Worm (Caenorhabditis elegans): ENCODE measurements around the gene fbxa-89.

DNA sequence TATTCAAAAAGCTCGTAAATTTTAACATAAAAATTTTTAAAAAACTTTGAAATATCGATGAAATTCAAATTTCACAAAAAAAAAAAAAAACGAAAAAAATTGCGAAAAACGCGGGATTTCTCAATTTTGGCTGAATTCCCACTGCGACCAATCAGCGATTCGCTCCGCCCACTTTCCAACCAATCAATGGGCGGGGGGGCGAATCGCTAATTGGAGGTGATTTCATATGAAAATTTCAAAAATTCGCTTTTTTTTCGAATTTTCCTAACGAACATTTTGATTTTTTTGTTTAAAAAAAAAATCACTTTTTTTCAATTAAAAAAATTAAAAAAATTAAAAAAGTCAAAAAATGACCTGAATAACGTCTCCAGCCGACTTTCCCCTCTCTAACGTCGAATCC lies 34.4 kb downstream of the fbxa-89 start:
- TF ChIP-seq hmbx-1 (tag; optimal IDR thresholded peaks at IDR 0.05) (no peak), B0310.2 (tag; optimal IDR thresholded peaks at IDR 0.05) (no peak), ama-1 (optimal IDR thresholded peaks at IDR 0.05) (no peak)

Data from whole organism, early embryonic.